Fruit fly (Drosophila melanogaster): ENCODE data around the gene hth.

hth gene

DNA sequence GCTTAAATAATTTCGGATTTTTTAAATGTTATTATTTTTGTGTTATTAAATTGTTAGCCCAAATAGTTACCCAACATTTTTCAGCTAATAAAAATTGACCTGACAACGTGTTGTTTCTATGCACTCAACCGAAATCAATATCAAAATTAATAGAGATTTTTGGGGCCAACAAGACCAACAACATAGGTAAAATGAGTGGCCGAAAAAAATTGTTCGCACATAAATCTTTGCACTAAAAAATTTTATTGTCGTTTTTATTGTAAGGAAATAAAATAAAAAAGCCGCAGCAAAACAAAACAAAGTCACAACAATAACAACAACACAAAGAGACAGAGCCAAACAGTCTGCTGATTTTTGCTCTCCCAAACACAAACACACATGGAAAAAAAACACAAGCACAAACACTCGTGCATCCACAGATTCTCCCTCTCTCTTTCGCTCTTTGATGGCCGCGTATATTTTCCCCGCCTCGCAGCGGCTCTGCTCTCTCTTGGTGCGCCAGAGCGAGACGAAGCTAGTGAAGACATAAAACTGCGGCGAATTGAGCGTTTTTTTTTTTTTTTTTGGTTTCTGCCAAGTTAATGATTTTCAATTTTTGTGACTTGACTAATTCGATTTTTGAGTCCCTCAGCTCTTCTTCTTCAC, 103.7 kb downstream of the hth start (continued):
- TF ChIP-seq gce (GFP tag; IDR thresholded peaks at IDR 0.05) (no peak), CG9727 (GFP tag; optimal IDR thresholded peaks at IDR 0.05) (no peak), Hand (GFP tag; optimal IDR thresholded peaks at IDR 0.05) (no peak), Fer1 (GFP tag; optimal IDR thresholded peaks at IDR 0.05) (no peak), bsh (GFP tag; optimal IDR thresholded peaks at IDR 0.05) (no peak), CG31388 (GFP tag; optimal IDR thresholded peaks at IDR 0.05) (no peak), CG17912 (GFP tag; optimal IDR thresholded peaks at IDR 0.05) (no peak), Drgx (GFP tag; IDR thresholded peaks at IDR 0.05) (peak; percentile 43), CkIIα-i1 (GFP tag; IDR thresholded peaks at IDR 0.05) (no peak), ewg (GFP tag; optimal IDR thresholded peaks at IDR 0.05) (peak; percentile 9), CG18599 (GFP tag; optimal IDR thresholded peaks at IDR 0.05) (no peak), D19A (tag; optimal IDR thresholded peaks at IDR 0.05) (no peak), CG9932 (GFP tag; IDR thresholded peaks at IDR 0.05) (no peak), CG6765 (GFP tag; optimal IDR thresholded peaks at IDR 0.05) (no peak), oc (tag; optimal IDR thresholded peaks at IDR 0.05) (peak; percentile 47), CG4424 (GFP tag; optimal IDR thresholded peaks at IDR 0.05) (no peak), Dref (GFP tag; IDR thresholded peaks at IDR 0.05) (no peak), Dll (GFP tag; IDR thresholded peaks at IDR 0.05; ENCODE audit: partially characterized antibody) (peak; percentile 14; the same call in 1 of the 4 replicates), lilli (GFP tag; optimal IDR thresholded peaks at IDR 0.05) (no peak), slbo (GFP tag; IDR thresholded peaks at IDR 0.05) (no peak), CG9437 (GFP tag; optimal IDR thresholded peaks at IDR 0.05) (no peak), CG7271 (tag; optimal IDR thresholded peaks at IDR 0.05) (no peak), CG30403 (GFP tag; optimal IDR thresholded peaks at IDR 0.05) (no peak), Bdp1 (GFP tag; optimal IDR thresholded peaks at IDR 0.05) (no peak), h (optimal IDR thresholded peaks at IDR 0.05) (no peak), CG8281 (tag; optimal IDR thresholded peaks at IDR 0.05) (no peak), CG42726 (GFP tag; IDR thresholded peaks at IDR 0.05; ENCODE audit: partially characterized antibody) (peak; percentile 38; the same call in 1 of the 2 replicates), CG6854 (GFP tag; optimal IDR thresholded peaks at IDR 0.05) (no peak), bigmax (GFP tag; optimal IDR thresholded peaks at IDR 0.05) (no peak), caup (GFP tag; optimal IDR thresholded peaks at IDR 0.05; ENCODE audit: severe bottlenecking) (no peak), CG13123 (GFP tag; optimal IDR thresholded peaks at IDR 0.05) (no peak), CG13894 (tag; optimal IDR thresholded peaks at IDR 0.05) (no peak), Gsc (GFP tag; IDR thresholded peaks at IDR 0.05) (no peak), CG3407 (GFP tag; optimal IDR thresholded peaks at IDR 0.05) (no peak), CG14050 (GFP tag; IDR thresholded peaks at IDR 0.05) (no peak), z (GFP tag; IDR thresholded peaks at IDR 0.05) (peak; percentile 59; the same call in 2 of the 3 replicates), CG8359 (GFP tag; optimal IDR thresholded peaks at IDR 0.05; ENCODE audit: borderline replicate concordance) (no peak), CG11695 (GFP tag; IDR thresholded peaks at IDR 0.05) (0 out of 3 replicates have a peak, but pooled peaks have one; percentile 17), en (GFP tag; optimal IDR thresholded peaks at IDR 0.05) (no peak), MTF-1 (GFP tag; optimal IDR thresholded peaks at IDR 0.05; ENCODE audit: borderline replicate concordance) (no peak), Six4 (GFP tag; optimal IDR thresholded peaks at IDR 0.05) (no peak), NFAT (GFP tag; IDR thresholded peaks at IDR 0.05) (no peak), hth (optimal IDR thresholded peaks at IDR 0.05) (no peak), luna (GFP tag; optimal IDR thresholded peaks at IDR 0.05) (no peak), ash1 (GFP tag; optimal IDR thresholded peaks at IDR 0.05) (peak; percentile 75), Oaz (GFP tag; IDR thresholded peaks at IDR 0.05) (no peak), kni (GFP tag; optimal IDR thresholded peaks at IDR 0.05) (no peak), prd (optimal IDR thresholded peaks at IDR 0.05) (no peak), prd (GFP tag; IDR thresholded peaks at IDR 0.05) (no peak), exex (tag; optimal IDR thresholded peaks at IDR 0.05) (peak; percentile 8), CG2712 (tag; optimal IDR thresholded peaks at IDR 0.05) (no peak)

All from whole organism, embryonic.